Fruit fly (Drosophila melanogaster): ENCODE results near the gene Ptip.

dm6 chr3L:14076559-14076958 lies 47.6 kb upstream of the Ptip start:
- TF ChIP-seq CG10147 (GFP tag; optimal IDR thresholded peaks at IDR 0.05): no peak
- TF ChIP-seq grau (tag; optimal IDR thresholded peaks at IDR 0.05): no peak
- no peak for TF ChIP-seq Asciz (GFP tag; optimal IDR thresholded peaks at IDR 0.05)
- no peak for TF ChIP-seq CG8478 (optimal IDR thresholded peaks at IDR 0.05)
- no peak for TF ChIP-seq MESR4 (GFP tag; optimal IDR thresholded peaks at IDR 0.05)
- TF ChIP-seq ATbp (GFP tag; optimal IDR thresholded peaks at IDR 0.05): no peak
- TF ChIP-seq HLH3B (GFP tag; IDR thresholded peaks at IDR 0.05): no peak
- no peak for TF ChIP-seq CG8388 (GFP tag; optimal IDR thresholded peaks at IDR 0.05)
- TF ChIP-seq dm (GFP tag; optimal IDR thresholded peaks at IDR 0.05): no peak
- TF ChIP-seq CoRest (tag; optimal IDR thresholded peaks at IDR 0.05): no peak
- TF ChIP-seq amos (GFP tag; IDR thresholded peaks at IDR 0.05; ENCODE audit: partially characterized antibody): no peak
- TF ChIP-seq lab (GFP tag; optimal IDR thresholded peaks at IDR 0.05): no peak
- TF ChIP-seq stwl (tag; optimal IDR thresholded peaks at IDR 0.05): no peak
- no peak for TF ChIP-seq CG9609 (GFP tag; optimal IDR thresholded peaks at IDR 0.05)
